Worm (Caenorhabditis elegans) whole organism, L4 larva: ENCODE measurements around the gene fcd-2.

Experiments used
- mdl-1 ChIP-seq, 2 experiments: fragments of 150-350 bp in 1 of 2; sonication (generic microtip) in 1 of 2; optimal IDR thresholded peaks; 2 replicates each; lab custom pipeline; 2014 to 2017; ENCODE audit warnings: missing biosample characterization in 2 of 2, missing genetic modification characterization in 2 of 2
- nhr-77 ChIP-seq: fragments of 150-350 bp; optimal IDR thresholded peaks from 2 replicates; lab custom pipeline; 2014; ENCODE audit warnings: missing biosample characterization, missing genetic modification characterization
- pha-4 ChIP-seq, 2 experiments: fragments of 150-350 bp in 1 of 2; fragments of 200-800 bp in 1 of 2; sonication (Bioruptor generic) in 1 of 2; IDR thresholded peaks in 1 of 2; optimal IDR thresholded peaks in 1 of 2; 2 replicates each; pipeline versions ENCODE4 v1.3.6 to Lab custom; 2014 to 2022; ENCODE audit warnings: missing genetic modification characterization in 2 of 2, missing genetic modification reagents in 2 of 2, missing biosample characterization in 1 of 2, missing compliant biosample characterization in 1 of 2
- unc-62 ChIP-seq, 3 experiments: fragments of 150-350 bp in 1 of 3; sonication (generic microtip); optimal IDR thresholded peaks in 2 of 3; peaks in 1 of 3; 1 replicate in 1 of 3; 2 replicates in 2 of 3; lab custom pipeline; 2014 to 2017; ENCODE audit warnings: missing biosample characterization in 3 of 3, missing genetic modification characterization in 3 of 3, missing genetic modification reagents in 3 of 3, missing genotype in 1 of 3

ce11 chrIV:15013517-15014085, 11.9 kb upstream of the fcd-2 start, which contains the start of gene Y41E3.7:
- TF ChIP-seq nhr-77 (tag; lab: Kevin White, UChicago) = no peak
- TF ChIP-seq pha-4 (GFP tag; IDR thresholded peaks at IDR 0.05; lab: Robert Waterston, UW) = no peak
- TF ChIP-seq pha-4 (tag; optimal IDR thresholded peaks at IDR 0.05; lab: Kevin White, UChicago) = no peak
- no peak for TF ChIP-seq unc-62 (GFP tag; optimal IDR thresholded peaks at IDR 0.05 in 1 of 2; lab: Kevin White, UChicago)
- TF ChIP-seq unc-62 (tag; optimal IDR thresholded peaks at IDR 0.05; lab: Kevin White, UChicago) = no peak
- TF ChIP-seq mdl-1 (tag; optimal IDR thresholded peaks at IDR 0.05; lab: Kevin White, UChicago) = no peak
